Fruit fly (Drosophila melanogaster) whole organism, wandering third instar larva: ENCODE data around the gene CG13711.

Experiments used
- HLH106 ChIP-seq: fragments of 200-800 bp; optimal IDR thresholded peaks from 3 replicates; lab custom pipeline; 2019; ENCODE audit warnings: missing biosample characterization, mild to moderate bottlenecking, missing genetic modification characterization, moderate library complexity
- Hr78 ChIP-seq: fragments of >200 bp; optimal IDR thresholded peaks from 2 replicates; lab custom pipeline; 2017; ENCODE audit warnings: missing biosample characterization, missing genetic modification characterization
- Hr83 ChIP-seq: fragments of 200-300 bp; sonication (Bioruptor generic); optimal IDR thresholded peaks from 2 replicates; lab custom pipeline; 2016; ENCODE audit warnings: missing biosample characterization, mild to moderate bottlenecking, missing genetic modification characterization, moderate library complexity; ENCODE audit not compliant: poor library complexity, severe bottlenecking
- Mio ChIP-seq: sonication (Bioruptor generic); optimal IDR thresholded peaks from 2 replicates; lab custom pipeline; 2016; ENCODE audit warnings: missing biosample characterization, missing genetic modification characterization
- Myc ChIP-seq: fragments of >200 bp; optimal IDR thresholded peaks from 2 replicates; lab custom pipeline; 2017
- OdsH ChIP-seq: fragments of 200-800 bp; sonication (Bioruptor generic); optimal IDR thresholded peaks from 2 replicates; lab custom pipeline; 2016; ENCODE audit warnings: missing biosample characterization, mild to moderate bottlenecking, missing genetic modification characterization
- psq ChIP-seq: fragments of 200-800 bp; sonication (Bioruptor generic); optimal IDR thresholded peaks from 3 replicates; lab custom pipeline; 2017; ENCODE audit warnings: missing biosample characterization, mild to moderate bottlenecking, missing genetic modification characterization, moderate library complexity

DNA sequence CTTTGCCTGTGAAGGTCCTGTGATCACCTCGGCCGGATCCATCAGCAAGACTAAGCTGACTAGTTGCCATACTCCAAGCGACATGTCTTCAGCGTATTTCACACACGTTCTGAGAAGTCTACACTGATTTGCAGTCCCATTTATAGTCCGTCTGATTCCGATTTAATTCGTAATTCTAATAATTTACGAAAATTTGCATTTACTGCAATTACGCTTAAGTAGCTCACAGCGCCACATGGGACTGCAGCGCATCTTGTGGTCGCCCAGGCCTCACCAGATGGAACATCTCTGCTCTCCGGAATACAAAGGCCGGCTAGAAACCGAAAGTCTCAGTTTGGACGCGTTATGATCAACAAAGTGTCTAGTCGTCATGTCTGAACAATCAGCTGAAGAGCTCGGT is 47.5 kb downstream of the CG13711 start, which contains the start of gene CG7509:
- TF ChIP-seq OdsH (GFP tag; lab: Kevin White, UChicago), result no peak
- no peak for TF ChIP-seq Hr78
- no peak for TF ChIP-seq psq (GFP tag; lab: Kevin White, UChicago)
- no peak for TF ChIP-seq HLH106 (tag; lab: Kevin White, UChicago)
- no peak for TF ChIP-seq Myc (lab: Kevin White, UChicago)
- no peak for TF ChIP-seq Hr83 (GFP tag; lab: Kevin White, UChicago)
- no peak for TF ChIP-seq Mio (GFP tag; lab: Kevin White, UChicago)
